Fruit fly (Drosophila melanogaster) whole organism, embryonic: ENCODE measurements around the gene SP555.

ENCODE experiments used
- Bgb ChIP-seq: fragments of 200-800 bp; sonication (Bioruptor generic); IDR thresholded peaks from 2 replicates; pipeline ENCODE4 v1.3.6; 2022; ENCODE audit warnings: missing biosample characterization, missing genetic modification characterization; ENCODE audit not compliant: partially characterized antibody
- Bteb2 ChIP-seq: fragments of 200-800 bp; sonication (Bioruptor generic); optimal IDR thresholded peaks from 2 replicates; lab custom pipeline; 2016; ENCODE audit warnings: missing biosample characterization, missing genetic modification characterization
- C15 ChIP-seq: fragments of 200-800 bp; sonication (Bioruptor generic); IDR thresholded peaks from 3 replicates; pipeline ENCODE4 v1.3.6; 2022; ENCODE audit warnings: missing biosample characterization, missing genetic modification characterization
- CG11247 ChIP-seq: fragments of 200-800 bp; sonication (Bioruptor generic); IDR thresholded peaks from 2 replicates; pipeline ENCODE4 v1.3.6; 2022; ENCODE audit warnings: missing biosample characterization, missing genetic modification characterization
- CG11456 ChIP-seq: fragments of 200-800 bp; sonication (Bioruptor generic); IDR thresholded peaks from 3 replicates; pipeline ENCODE4 v1.3.6; 2022; ENCODE audit warnings: missing biosample characterization, missing genetic modification characterization
- CG11504 ChIP-seq: fragments of 200-800 bp; sonication (Bioruptor generic); optimal IDR thresholded peaks from 3 replicates; lab custom pipeline; 2019; ENCODE audit warnings: missing biosample characterization, mild to moderate bottlenecking, missing genetic modification characterization, moderate library complexity
- CG14014 ChIP-seq: fragments of 200-800 bp; sonication (Bioruptor generic); IDR thresholded peaks from 2 replicates; pipeline ENCODE4 v1.3.6; 2022; ENCODE audit warnings: missing biosample characterization, missing genetic modification characterization
- CG42726 ChIP-seq: fragments of 200-800 bp; sonication (Bioruptor generic); IDR thresholded peaks from 2 replicates; pipeline ENCODE4 v1.3.6; 2022; ENCODE audit warnings: missing biosample characterization, missing genetic modification characterization; ENCODE audit not compliant: partially characterized antibody
- CG4820 ChIP-seq: fragments of 200-800 bp; sonication (Bioruptor generic); optimal IDR thresholded peaks from 3 replicates; lab custom pipeline; 2016; ENCODE audit warnings: missing biosample characterization, missing genetic modification characterization
- CG6765 ChIP-seq: fragments of 200-800 bp; sonication (Bioruptor generic); optimal IDR thresholded peaks from 3 replicates; lab custom pipeline; 2017; ENCODE audit warnings: missing biosample characterization, mild to moderate bottlenecking, missing genetic modification characterization
- CG7745 ChIP-seq: fragments of 200-800 bp; sonication (Bioruptor generic); optimal IDR thresholded peaks from 2 replicates; lab custom pipeline; 2018; ENCODE audit warnings: missing biosample characterization, mild to moderate bottlenecking, missing genetic modification characterization, moderate library complexity
- CG7928 ChIP-seq: fragments of 200-800 bp; sonication (Bioruptor generic); optimal IDR thresholded peaks from 2 replicates; lab custom pipeline; 2017; ENCODE audit warnings: missing biosample characterization, mild to moderate bottlenecking, missing genetic modification characterization
- Camta ChIP-seq: fragments of 200-800 bp; sonication (Bioruptor generic); optimal IDR thresholded peaks from 2 replicates; lab custom pipeline; 2016; ENCODE audit warnings: missing biosample characterization, missing genetic modification characterization
- Chrac-16 ChIP-seq: fragments of 200-800 bp; sonication (Bioruptor generic); optimal IDR thresholded peaks from 3 replicates; lab custom pipeline; 2016; ENCODE audit warnings: missing biosample characterization, missing genetic modification characterization
- Dip2 ChIP-seq: fragments of 200-800 bp; sonication (Bioruptor generic); IDR thresholded peaks from 2 replicates; pipeline ENCODE4 v1.3.6; 2022; ENCODE audit warnings: missing biosample characterization, missing genetic modification characterization
- Doc2 ChIP-seq: fragments of 200-800 bp; sonication (Bioruptor generic); IDR thresholded peaks from 2 replicates; pipeline ENCODE4 v1.3.6; 2022; ENCODE audit warnings: missing biosample characterization, missing genetic modification characterization
- Drgx ChIP-seq: fragments of 200-800 bp; sonication (Bioruptor generic); IDR thresholded peaks from 2 replicates; pipeline ENCODE4 v1.3.6; 2022; ENCODE audit warnings: missing biosample characterization, missing genetic modification characterization
- HLH3B ChIP-seq: fragments of 200-800 bp; sonication (Bioruptor generic); IDR thresholded peaks from 2 replicates; pipeline ENCODE4 v1.3.6; 2022; ENCODE audit warnings: missing biosample characterization, missing genetic modification characterization
- Hmx ChIP-seq: fragments of 200-800 bp; sonication (Bioruptor generic); optimal IDR thresholded peaks from 2 replicates; lab custom pipeline; 2016; ENCODE audit warnings: missing biosample characterization, missing genetic modification characterization
- Hr39 ChIP-seq: fragments of >200 bp; optimal IDR thresholded peaks from 2 replicates; lab custom pipeline; 2017
- Hr51 ChIP-seq, 2 experiments: fragments of 200-800 bp; sonication (Bioruptor generic); optimal IDR thresholded peaks; 2 replicates in 1 of 2; 3 replicates in 1 of 2; lab custom pipeline; 2016 to 2018; ENCODE audit warnings: missing biosample characterization in 2 of 2, missing genetic modification characterization in 2 of 2, mild to moderate bottlenecking in 1 of 2, moderate library complexity in 1 of 2
- Hr78 ChIP-seq, 2 experiments: fragments of 200-800 bp in 1 of 2; fragments of >200 bp in 1 of 2; sonication (Bioruptor generic) in 1 of 2; optimal IDR thresholded peaks; 2 replicates each; lab custom pipeline; 2017 to 2019; ENCODE audit warnings: missing biosample characterization in 2 of 2, missing genetic modification characterization in 2 of 2, mild to moderate bottlenecking in 1 of 2, moderate library complexity in 1 of 2
- Myb ChIP-seq: fragments of 200-800 bp; sonication (Bioruptor generic); optimal IDR thresholded peaks from 2 replicates; lab custom pipeline; 2016; ENCODE audit warnings: missing biosample characterization, missing genetic modification characterization
- Ravus ChIP-seq: fragments of 200-800 bp; sonication (Bioruptor generic); IDR thresholded peaks from 2 replicates; pipeline ENCODE4 v1.3.6; 2022; ENCODE audit warnings: missing biosample characterization, missing genetic modification characterization
- Rfx ChIP-seq: fragments of 200-800 bp; sonication (Bioruptor generic); IDR thresholded peaks from 2 replicates; pipeline ENCODE4 v1.3.6; 2022; ENCODE audit warnings: missing biosample characterization, missing genetic modification characterization
- Sox102F ChIP-seq: fragments of 200-800 bp; sonication (Bioruptor generic); optimal IDR thresholded peaks from 2 replicates; lab custom pipeline; 2018; ENCODE audit warnings: missing biosample characterization, mild to moderate bottlenecking, missing genetic modification characterization, moderate library complexity
- Spps ChIP-seq: fragments of 200-800 bp; sonication (Bioruptor generic); optimal IDR thresholded peaks from 2 replicates; lab custom pipeline; 2018; ENCODE audit warnings: missing biosample characterization, mild to moderate bottlenecking, missing genetic modification characterization
- TFAM ChIP-seq: fragments of 200-800 bp; sonication (Bioruptor generic); optimal IDR thresholded peaks from 2 replicates; lab custom pipeline; 2017; ENCODE audit warnings: missing biosample characterization, missing genetic modification characterization, inconsistent platforms
- Usf ChIP-seq: fragments of 200-800 bp; sonication (Bioruptor generic); optimal IDR thresholded peaks from 2 replicates; lab custom pipeline; 2017; ENCODE audit warnings: missing genotype, missing biosample characterization, missing genetic modification characterization
- YL-1 ChIP-seq: fragments of 200-800 bp; sonication (Bioruptor generic); optimal IDR thresholded peaks from 3 replicates; lab custom pipeline; 2017; ENCODE audit warnings: missing biosample characterization, mild to moderate bottlenecking, missing genetic modification characterization
- aop ChIP-seq: fragments of 200-800 bp; sonication (Bioruptor generic); IDR thresholded peaks from 2 replicates; pipeline ENCODE4 v1.3.6; 2022; ENCODE audit warnings: missing biosample characterization, missing genetic modification characterization
- chm ChIP-seq: fragments of 200-800 bp; sonication (Bioruptor generic); IDR thresholded peaks from 2 replicates; pipeline ENCODE4 v1.3.6; 2022; ENCODE audit warnings: missing biosample characterization, missing genetic modification characterization
- cwo ChIP-seq: fragments of 200-800 bp; sonication (Bioruptor generic); optimal IDR thresholded peaks from 3 replicates; lab custom pipeline; 2017; ENCODE audit warnings: missing biosample characterization, missing genetic modification characterization, mild to moderate bottlenecking, moderate library complexity, missing genetic modification reagents
- dmrt99B ChIP-seq: fragments of 200-800 bp; sonication (Bioruptor generic); optimal IDR thresholded peaks from 2 replicates; lab custom pipeline; 2018; ENCODE audit warnings: missing biosample characterization, mild to moderate bottlenecking, missing genetic modification characterization, moderate library complexity
- dysf ChIP-seq: fragments of 200-800 bp; sonication (Bioruptor generic); IDR thresholded peaks from 3 replicates; pipeline ENCODE4 v1.3.6; 2022; ENCODE audit warnings: missing biosample characterization, missing genetic modification characterization
- fru ChIP-seq: fragments of >200 bp; optimal IDR thresholded peaks from 2 replicates; lab custom pipeline; 2017
- gfzf ChIP-seq: fragments of 200-800 bp; sonication (Bioruptor generic); optimal IDR thresholded peaks from 2 replicates; lab custom pipeline; 2016; ENCODE audit warnings: missing biosample characterization, mild to moderate bottlenecking, missing genetic modification characterization, moderate library complexity
- gsb-n ChIP-seq: fragments of 200-800 bp; sonication (Bioruptor generic); optimal IDR thresholded peaks from 3 replicates; lab custom pipeline; 2018; ENCODE audit warnings: missing biosample characterization, mild to moderate bottlenecking, missing genetic modification characterization
- knrl ChIP-seq: fragments of 200-800 bp; sonication (Bioruptor generic); IDR thresholded peaks from 3 replicates; pipeline ENCODE4 v1.3.6; 2022; ENCODE audit warnings: missing biosample characterization, missing genetic modification characterization; ENCODE audit not compliant: partially characterized antibody
- repo ChIP-seq: fragments of 200-800 bp; sonication (Bioruptor generic); optimal IDR thresholded peaks from 2 replicates; lab custom pipeline; 2016; ENCODE audit warnings: missing biosample characterization, missing genetic modification characterization
- tap ChIP-seq: fragments of 200-800 bp; optimal IDR thresholded peaks from 3 replicates; lab custom pipeline; 2019; ENCODE audit warnings: missing biosample characterization, mild to moderate bottlenecking, missing genetic modification characterization, moderate library complexity
- ttk ChIP-seq: fragments of 200-800 bp; sonication (Bioruptor generic); IDR thresholded peaks from 2 replicates; pipeline ENCODE4 v2.1.2; 2022; ENCODE audit warnings: missing biosample characterization, missing genetic modification characterization

SP555 gene

dm6 chr2L:5052367-5052914 is 14.9 kb downstream of the SP555 start, which contains the start of gene senju (continued):
- TF ChIP-seq Myb (GFP tag; lab: Kevin White, UChicago) (peak; percentile 79), cwo (peak; percentile 79), CG4820 (GFP tag; lab: Kevin White, UChicago) (peak; percentile 64), gfzf (GFP tag; lab: Kevin White, UChicago) (peak; percentile 44), chm (GFP tag; lab: Robert Waterston, UW) (peak; percentile 87), CG7928 (peak; percentile 32), Hr78 (GFP tag; optimal IDR thresholded peaks at IDR 0.05; lab: Kevin White, UChicago) (peak in 1 of 2 experiments; percentile 59), fru (lab: Kevin White, UChicago) (no peak), aop (GFP tag; lab: Robert Waterston, UW) (peak; percentile 40; the same call in 1 of the 2 replicates), CG6765 (GFP tag; lab: Kevin White, UChicago) (peak; percentile 81), Ravus (GFP tag; lab: Robert Waterston, UW) (no peak; the same call in 1 of the 2 replicates), CG11456 (GFP tag; lab: Robert Waterston, UW) (peak; percentile 90), repo (GFP tag; lab: Kevin White, UChicago) (peak; percentile 85), Bgb (peak; percentile 48; the same call in 1 of the 2 replicates), dmrt99B (tag; lab: Kevin White, UChicago) (peak; percentile 78), Rfx (peak; percentile 86), knrl (GFP tag; lab: Robert Waterston, UW) (peak; percentile 27; the same call in 1 of the 3 replicates), Spps (tag; lab: Kevin White, UChicago) (peak; percentile 46), TFAM (GFP tag; lab: Kevin White, UChicago) (no peak), CG7745 (no peak), CG11247 (GFP tag; lab: Robert Waterston, UW) (peak; percentile 83), Camta (peak; percentile 77), Usf (GFP tag; lab: Kevin White, UChicago) (peak; percentile 79), Hmx (GFP tag; lab: Kevin White, UChicago) (peak; percentile 53), Hr51 (GFP tag; optimal IDR thresholded peaks at IDR 0.05; lab: Kevin White, UChicago) (peak; percentile 82 to 86), ttk (GFP tag; lab: Robert Waterston, UW) (peak; percentile 69), YL-1 (GFP tag; lab: Kevin White, UChicago) (peak; percentile 99), gsb-n (tag; lab: Kevin White, UChicago) (peak; percentile 69), Drgx (GFP tag; lab: Robert Waterston, UW) (peak; percentile 81), CG14014 (GFP tag; lab: Robert Waterston, UW) (peak; percentile 83), Sox102F (GFP tag; lab: Kevin White, UChicago) (peak; percentile 80), dysf (GFP tag; lab: Robert Waterston, UW) (peak; percentile 89), C15 (peak; percentile 64; the same call in 1 of the 3 replicates), Doc2 (no peak), Dip2 (no peak), CG42726 (peak; percentile 36; the same call in 1 of the 2 replicates), Hr39 (peak; percentile 62), Chrac-16 (GFP tag; lab: Kevin White, UChicago) (peak; percentile 90), HLH3B (GFP tag; lab: Robert Waterston, UW) (peak; percentile 78)

DNA sequence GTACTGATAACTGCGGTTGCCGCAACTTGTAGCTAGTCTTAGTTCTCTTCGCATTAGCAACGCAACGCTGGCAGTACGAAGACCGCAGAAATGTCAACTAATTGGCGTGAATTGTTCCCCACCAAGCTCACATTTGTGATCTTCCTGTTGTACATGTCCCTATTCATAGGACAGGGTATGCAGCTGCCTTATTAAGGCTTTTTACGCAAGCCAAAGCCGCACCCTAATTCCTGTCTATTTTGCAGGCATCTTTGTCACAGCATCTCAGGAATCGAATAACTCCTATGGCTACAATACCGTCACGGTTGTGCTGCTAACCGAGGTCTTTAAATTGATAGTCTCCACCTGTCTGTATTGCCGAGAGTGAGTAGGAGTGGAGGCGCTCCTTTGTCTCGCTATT is 15.5 kb downstream of the SP555 start, which contains the start of gene eIF3h:
Gene eIF3h, minus strand, starts transcription at position 101 of the 400 bp plus-strand sequence.
- no peak for TF ChIP-seq Bteb2 (GFP tag; lab: Kevin White, UChicago)
- TF ChIP-seq tap (tag; lab: Kevin White, UChicago) = no peak
- peak; percentile 42 for TF ChIP-seq CG11504 (tag; lab: Kevin White, UChicago)
